Fruit fly (Drosophila melanogaster): ENCODE results near the gene CG43251.

- peak; percentile 10 for TF ChIP-seq OdsH (GFP tag; optimal IDR thresholded peaks at IDR 0.05)
- TF ChIP-seq sage (GFP tag; optimal IDR thresholded peaks at IDR 0.05): no peak
- no peak for TF ChIP-seq dmrt93B (GFP tag; optimal IDR thresholded peaks at IDR 0.05)
- TF ChIP-seq jim (GFP tag; optimal IDR thresholded peaks at IDR 0.05): no peak
- TF ChIP-seq GATAd (GFP tag; optimal IDR thresholded peaks at IDR 0.05): no peak
- no peak for TF ChIP-seq Hr78 (GFP tag; optimal IDR thresholded peaks at IDR 0.05)
- TF ChIP-seq CG9705 (GFP tag; optimal IDR thresholded peaks at IDR 0.05): no peak
- TF ChIP-seq psq (GFP tag; optimal IDR thresholded peaks at IDR 0.05): no peak
Observed at dm6 chr3L:20737346-20737745, 21.3 kb upstream of the CG43251 start.
